Fruit fly (Drosophila melanogaster): ENCODE results near the gene Chmp1.

DNA sequence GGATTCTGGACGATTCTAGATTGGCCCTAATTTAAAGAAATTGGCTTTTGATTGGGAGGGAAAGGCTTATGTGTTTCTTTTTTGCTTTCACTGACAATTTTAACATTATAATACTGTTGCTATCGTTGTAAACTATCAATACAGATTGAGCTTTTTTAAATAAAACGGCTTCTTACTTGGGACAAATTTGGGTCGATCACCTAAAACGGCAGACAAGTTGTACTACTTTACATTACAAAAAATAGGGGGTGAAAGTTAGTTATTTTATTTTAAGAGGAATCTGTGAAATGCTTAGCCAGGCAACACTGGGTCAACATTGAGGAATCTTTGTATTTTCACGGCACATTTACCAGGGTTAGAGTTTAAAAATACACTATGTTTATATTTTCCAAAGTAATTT is 14.5 kb upstream of the Chmp1 start, which contains the start of gene Dic4:
- TF ChIP-seq tj (GFP tag; optimal IDR thresholded peaks at IDR 0.05) (no peak), CG33017 (tag; optimal IDR thresholded peaks at IDR 0.05) (no peak), Clk (GFP tag; optimal IDR thresholded peaks at IDR 0.05) (no peak), Mnt (GFP tag; optimal IDR thresholded peaks at IDR 0.05) (no peak)
